Worm (Caenorhabditis elegans): Measurements from ENCODE around the gene F38A1.9.

F38A1.9 gene

DNA sequence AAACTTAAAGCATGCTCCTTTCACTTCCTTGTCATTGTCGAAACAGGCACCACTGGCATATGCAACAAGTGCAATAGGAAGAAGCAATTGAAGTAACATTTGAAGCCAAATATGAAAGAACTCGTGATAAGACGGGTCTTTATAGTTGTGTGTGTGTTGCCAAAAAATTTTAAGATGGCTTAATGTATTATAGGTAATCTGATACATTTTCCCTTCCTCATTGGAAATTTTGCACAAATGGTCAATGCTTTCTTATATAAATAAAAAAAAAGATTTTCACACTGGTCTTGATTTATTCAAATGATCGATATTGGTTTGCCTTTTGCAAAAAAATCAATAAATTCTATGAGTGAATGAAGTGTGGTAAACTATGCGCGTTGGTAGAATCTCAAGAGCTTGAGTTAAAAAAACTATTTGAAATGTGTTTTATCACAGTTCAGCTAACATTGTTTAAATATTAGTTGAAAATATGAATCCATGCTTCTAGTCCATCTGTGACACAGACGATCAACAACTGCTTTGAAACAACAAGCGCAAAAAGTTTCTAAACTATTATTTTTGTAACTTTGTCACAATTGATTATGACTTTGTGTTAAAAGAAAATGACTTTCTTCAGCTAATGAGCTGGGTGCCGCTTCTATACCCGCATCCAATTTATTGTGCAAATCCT, 6.2 kb upstream of the F38A1.9 start, which contains the start of the genes clec-166 and F38A1.6:
Gene clec-166 (minus strand): TSS at position 101 of the 670 bp plus-strand sequence.
Gene F38A1.6 (plus strand): TSS at position 620 of the 670 bp plus-strand sequence.
- no peak for TF ChIP-seq madf-2 (tag; optimal IDR thresholded peaks at IDR 0.05)
- TF ChIP-seq sox-2 (GFP tag; IDR thresholded peaks at IDR 0.05) = no peak
- TF ChIP-seq K09A11.1 (tag; optimal IDR thresholded peaks at IDR 0.05; ENCODE audit: insufficient read depth) = no peak
- TF ChIP-seq ceh-24 (tag; optimal IDR thresholded peaks at IDR 0.05) = no peak
- no peak for TF ChIP-seq C38D4.7 (GFP tag; optimal IDR thresholded peaks at IDR 0.05)
- no peak for TF ChIP-seq pros-1 (tag; optimal IDR thresholded peaks at IDR 0.05)
- TF ChIP-seq Y22D7AL.16 (tag; optimal IDR thresholded peaks at IDR 0.05) = no peak
- TF ChIP-seq elt-4 (tag; optimal IDR thresholded peaks at IDR 0.05) = no peak
- no peak for TF ChIP-seq fax-1 (tag; optimal IDR thresholded peaks at IDR 0.05)

DNA sequence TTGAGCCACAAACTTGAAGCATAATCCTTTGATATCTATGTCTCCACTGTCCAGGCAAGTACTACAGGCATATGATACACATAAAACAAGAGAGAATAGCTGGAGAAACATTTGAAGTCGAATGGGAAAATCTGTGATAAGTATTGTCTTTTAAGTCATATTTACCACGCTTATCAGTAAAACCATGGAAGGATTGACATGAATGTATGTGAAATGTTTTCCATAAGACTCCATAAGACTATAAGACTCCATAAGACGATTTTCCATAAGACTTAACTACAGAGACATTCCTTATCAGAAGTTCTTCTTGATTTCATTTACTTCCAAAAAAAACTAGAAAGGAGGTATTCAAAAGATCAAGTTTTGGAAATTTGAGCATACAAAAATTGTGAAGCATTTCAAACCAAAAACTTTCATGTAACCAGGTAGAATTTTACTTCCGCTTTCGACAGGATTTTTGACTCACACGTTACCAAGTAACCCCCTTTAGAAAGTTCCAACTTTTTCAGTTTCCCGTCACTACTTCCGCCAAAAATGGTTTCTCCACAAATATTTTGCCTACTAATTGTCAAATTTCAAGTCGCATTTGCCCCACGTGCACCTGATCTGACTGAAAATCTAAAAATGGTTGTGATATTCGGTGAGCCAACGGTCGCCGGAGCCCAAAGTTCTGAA, 1.8 kb upstream of the F38A1.9 start, which contains the start of the genes clec-165 and F38A1.11:
Gene clec-165 (minus strand): TSS at position 125 of the 675 bp plus-strand sequence.
Gene F38A1.11 (plus strand): TSS at position 625 of the 675 bp plus-strand sequence.
- TF ChIP-seq ceh-2 (tag; optimal IDR thresholded peaks at IDR 0.05) = no peak
- TF ChIP-seq elt-4 (tag; optimal IDR thresholded peaks at IDR 0.05) = no peak
- no peak for TF ChIP-seq hlh-8 (tag; optimal IDR thresholded peaks at IDR 0.05)

DNA sequence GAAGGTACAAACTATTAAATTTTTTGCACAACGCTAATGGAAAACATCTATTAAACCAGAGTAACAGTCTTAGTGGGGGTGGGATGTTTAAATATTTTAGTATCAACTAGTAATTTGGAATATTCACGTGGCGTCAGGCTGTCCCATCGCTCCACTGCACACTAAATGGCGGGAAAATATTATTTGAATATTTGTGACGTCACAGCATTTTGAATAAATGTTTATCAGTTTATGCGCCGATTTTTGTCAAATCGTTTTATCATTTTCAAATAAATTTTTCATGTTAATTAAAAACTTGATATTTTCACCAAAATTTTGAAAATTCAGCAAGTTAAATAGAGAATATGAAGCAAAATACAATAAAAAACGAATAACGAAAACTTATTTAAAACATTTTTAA, 1.8 kb downstream of the F38A1.9 start, which contains the start of gene F38A1.15:
Gene F38A1.15 (minus strand): TSS at position 101 of the 400 bp plus-strand sequence.
- TF ChIP-seq madf-2 (tag; optimal IDR thresholded peaks at IDR 0.05) = no peak
- no peak for TF ChIP-seq ets-4 (tag; optimal IDR thresholded peaks at IDR 0.05)
- no peak for TF ChIP-seq unc-3 (GFP tag; conservative IDR thresholded peaks at IDR 0.05)
- TF ChIP-seq unc-3 (tag; optimal IDR thresholded peaks at IDR 0.05) = no peak
- no peak for TF ChIP-seq ceh-18 (tag; optimal IDR thresholded peaks at IDR 0.05)
- no peak for TF ChIP-seq ceh-6 (GFP tag; optimal IDR thresholded peaks at IDR 0.05)
- no peak for TF ChIP-seq K09A11.1 (tag; optimal IDR thresholded peaks at IDR 0.05; ENCODE audit: insufficient read depth)
- no peak for TF ChIP-seq pag-3 (tag; optimal IDR thresholded peaks at IDR 0.05; ENCODE audit: borderline replicate concordance)

DNA sequence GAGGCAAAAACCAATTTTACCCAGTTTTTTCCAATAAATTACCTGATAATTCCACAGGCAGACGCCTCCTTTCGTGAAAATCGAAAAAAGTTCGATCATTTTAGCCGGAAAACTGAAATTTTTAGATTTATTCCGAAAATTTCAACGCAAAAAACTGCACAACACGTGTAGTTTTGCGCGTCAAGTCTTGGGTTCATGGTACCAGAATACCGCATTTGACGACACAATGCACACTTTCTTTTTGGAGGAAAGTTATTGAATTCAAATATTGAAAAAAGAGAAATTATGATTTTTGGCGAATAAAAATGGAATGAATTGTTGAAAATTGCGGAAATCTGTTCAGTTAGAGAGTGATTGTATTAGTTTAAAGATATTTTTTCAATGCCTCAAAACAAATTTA, 5.5 kb downstream of the F38A1.9 start, which contains the start of gene F38A1.8:
Gene F38A1.8 (minus strand): TSS at position 167 of the 400 bp plus-strand sequence.
- TF ChIP-seq hlh-30 (tag; optimal IDR thresholded peaks at IDR 0.05; ENCODE audit: insufficient read depth) = peak; percentile 38
- peak; percentile 29 for TF ChIP-seq nfya-1 (tag; optimal IDR thresholded peaks at IDR 0.05)
- TF ChIP-seq unc-3 (GFP tag; conservative IDR thresholded peaks at IDR 0.05) = no peak
- TF ChIP-seq unc-3 (tag; optimal IDR thresholded peaks at IDR 0.05) = no peak

DNA sequence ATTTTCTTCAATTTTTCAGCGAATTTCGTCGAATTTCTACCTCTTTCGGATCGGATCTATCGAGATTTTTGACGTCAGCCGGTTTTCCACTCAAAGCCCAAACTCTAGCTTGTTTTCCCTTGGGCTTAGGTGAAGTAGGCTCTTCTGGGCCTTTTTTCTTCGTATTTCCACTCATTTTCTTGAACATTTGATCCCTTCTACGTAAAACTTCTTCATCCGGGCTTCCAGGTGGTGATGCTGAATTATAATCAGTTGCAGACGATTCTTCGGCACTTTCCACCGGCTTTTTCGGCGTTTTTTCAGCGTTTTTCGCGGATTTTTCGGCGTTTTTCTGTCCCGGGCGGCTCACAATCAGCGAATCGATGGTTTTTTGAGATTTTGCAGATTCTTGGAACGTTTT, 7.0 kb downstream of the F38A1.9 start:
- no peak for TF ChIP-seq che-1 (tag; optimal IDR thresholded peaks at IDR 0.05)
- TF ChIP-seq dve-1 (tag; optimal IDR thresholded peaks at IDR 0.05) = no peak
- no peak for TF ChIP-seq T23F11.4 (GFP tag; optimal IDR thresholded peaks at IDR 0.05)

DNA sequence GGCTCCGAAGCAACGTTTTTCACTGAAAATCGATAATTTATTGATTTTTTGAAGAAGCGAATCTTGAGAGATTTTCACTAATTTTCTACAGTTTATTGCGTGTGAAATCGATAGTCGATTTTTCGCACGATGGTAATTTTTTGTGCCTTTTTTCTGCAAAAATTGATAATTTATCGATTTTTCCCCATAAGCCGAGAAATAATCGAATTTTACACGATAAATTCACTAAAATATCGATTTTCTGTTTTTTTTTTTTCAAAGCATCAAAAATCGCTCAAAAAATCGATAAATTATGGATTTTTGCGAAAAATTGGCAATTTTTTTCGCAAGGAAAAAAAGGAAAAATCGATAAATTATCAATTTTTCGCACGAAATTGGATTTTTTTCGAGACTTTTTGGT, 9.4 kb downstream of the F38A1.9 start:
- TF ChIP-seq K02D7.2 (tag; optimal IDR thresholded peaks at IDR 0.05) (no peak), ceh-48 (tag; optimal IDR thresholded peaks at IDR 0.05) (peak; percentile 10)

DNA sequence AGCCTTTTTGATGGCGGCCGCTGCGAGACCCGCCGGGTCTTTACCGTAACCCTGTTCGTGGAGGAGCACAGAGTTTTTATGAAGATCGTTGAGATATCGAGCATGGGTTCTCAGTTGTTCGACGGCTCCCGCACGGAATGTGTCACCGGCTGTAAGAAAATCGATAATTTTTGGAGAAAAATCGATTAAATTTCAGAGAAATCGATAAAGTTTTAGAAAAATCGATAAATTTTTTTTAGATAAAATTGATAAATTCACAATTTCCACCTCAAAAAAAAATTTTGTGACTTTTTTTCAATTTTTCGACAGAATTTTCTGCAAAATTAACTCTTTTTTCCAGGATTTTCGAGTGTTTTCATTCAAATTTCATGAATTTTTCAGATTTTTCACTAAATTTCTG, 10.4 kb downstream of the F38A1.9 start:
- TF ChIP-seq odd-2 (tag; optimal IDR thresholded peaks at IDR 0.05) (no peak), nfya-1 (tag; optimal IDR thresholded peaks at IDR 0.05) (no peak), rnt-1 (tag; optimal IDR thresholded peaks at IDR 0.05) (no peak), hlh-8 (tag; optimal IDR thresholded peaks at IDR 0.05) (no peak), ceh-45 (GFP tag; IDR thresholded peaks at IDR 0.05) (no peak), K02D7.2 (tag; optimal IDR thresholded peaks at IDR 0.05) (no peak), syd-9 (tag; optimal IDR thresholded peaks at IDR 0.05) (no peak), madf-2 (tag; optimal IDR thresholded peaks at IDR 0.05) (no peak), dve-1 (tag; optimal IDR thresholded peaks at IDR 0.05) (no peak), pros-1 (tag; optimal IDR thresholded peaks at IDR 0.05) (no peak), elt-4 (tag; optimal IDR thresholded peaks at IDR 0.05) (no peak)

Measured in whole organism, late embryonic.